Worm (Caenorhabditis elegans) whole organism, early embryonic: ENCODE data around the gene cutl-29.

Source experiments
- F13C5.2 ChIP-seq: sonication (generic microtip); optimal IDR thresholded peaks from 2 replicates; lab custom pipeline; 2017; ENCODE audit warnings: mild to moderate bottlenecking, missing genetic modification characterization, inconsistent platforms, missing compliant biosample characterization
- ama-1 ChIP-seq: fragments of 150-350 bp; optimal IDR thresholded peaks from 2 replicates; lab custom pipeline; 2014
- ceh-13 ChIP-seq: fragments of 200-800 bp; sonication (Bioruptor generic); optimal IDR thresholded peaks from 2 replicates; lab custom pipeline; 2018; ENCODE audit warnings: mild to moderate bottlenecking, missing genetic modification characterization, missing compliant biosample characterization
- flt-1 ChIP-seq: fragments of 200-800 bp; sonication (Bioruptor generic); IDR thresholded peaks from 2 replicates; pipeline ENCODE4 v1.3.6; 2022; ENCODE audit warnings: missing genetic modification characterization, missing compliant biosample characterization
- hmbx-1 ChIP-seq: sonication (generic microtip); optimal IDR thresholded peaks from 2 replicates; lab custom pipeline; 2016; ENCODE audit warnings: mild to moderate bottlenecking, missing genetic modification characterization, missing compliant biosample characterization
- hnd-1 ChIP-seq: sonication (generic microtip); optimal IDR thresholded peaks from 2 replicates; lab custom pipeline; 2016; ENCODE audit warnings: missing genetic modification characterization, missing compliant biosample characterization
- sea-1 ChIP-seq: fragments of 200-800 bp; sonication (Bioruptor generic); conservative IDR thresholded peaks from 2 replicates; pipeline ENCODE4 v1.3.6; 2022; ENCODE audit warnings: missing genetic modification characterization, missing compliant biosample characterization
- tbx-11 ChIP-seq: fragments of 200-800 bp; sonication (Bioruptor generic); IDR thresholded peaks from 2 replicates; pipeline ENCODE4 v1.3.6; 2022; ENCODE audit warnings: missing genetic modification characterization, missing compliant biosample characterization
- tbx-37 ChIP-seq: fragments of 200-800 bp; sonication (Bioruptor generic); conservative IDR thresholded peaks from 2 replicates; pipeline ENCODE4 v1.3.6; 2022; ENCODE audit warnings: missing genetic modification reagents, missing genetic modification characterization, missing compliant biosample characterization

- no peak for TF ChIP-seq sea-1 (GFP tag; lab: Robert Waterston, UW)
- no peak for TF ChIP-seq ceh-13
- no peak for TF ChIP-seq flt-1 (GFP tag; lab: Robert Waterston, UW)
- no peak for TF ChIP-seq tbx-37 (GFP tag; lab: Robert Waterston, UW)
- no peak for TF ChIP-seq hnd-1 (tag; lab: Kevin White, UChicago)
- TF ChIP-seq ama-1 (lab: Kevin White, UChicago): no peak
- no peak for TF ChIP-seq tbx-11 (GFP tag; lab: Robert Waterston, UW)
- no peak for TF ChIP-seq hmbx-1 (tag; lab: Kevin White, UChicago)
- no peak for TF ChIP-seq F13C5.2
Measured at ce11 chrX:8276333-8276732, 5.5 kb upstream of the cutl-29 start.
